Worm (Caenorhabditis elegans) whole organism, L3 larva: ENCODE results near the gene srj-57.

Source experiments
- R02D3.7 ChIP-seq: fragments of 150-350 bp; optimal IDR thresholded peaks from 2 replicates; lab custom pipeline; 2014; ENCODE audit warnings: missing biosample characterization, missing genetic modification characterization
- ZK546.5 ChIP-seq: sonication (generic microtip); optimal IDR thresholded peaks from 2 replicates; lab custom pipeline; 2017; ENCODE audit warnings: missing biosample characterization, missing genetic modification characterization
- aly-2 ChIP-seq: fragments of 150-350 bp; optimal IDR thresholded peaks from 2 replicates; lab custom pipeline; 2014; ENCODE audit warnings: missing biosample characterization, missing genetic modification characterization
- egl-27 ChIP-seq: sonication (generic microtip); optimal IDR thresholded peaks from 4 replicates; lab custom pipeline; 2017; ENCODE audit warnings: missing biosample characterization, missing genetic modification reagents, missing genetic modification characterization
- fos-1 ChIP-seq: fragments of 150-350 bp; optimal IDR thresholded peaks from 2 replicates; lab custom pipeline; 2014; ENCODE audit warnings: missing biosample characterization, missing genetic modification characterization
- nfya-1 ChIP-seq: sonication (generic microtip); optimal IDR thresholded peaks from 2 replicates; lab custom pipeline; 2017; ENCODE audit warnings: missing genetic modification characterization, mild to moderate bottlenecking, missing compliant biosample characterization, antibody characterized with exemption, moderate library complexity; ENCODE audit not compliant: insufficient read depth
- nhr-11 ChIP-seq: fragments of 150-350 bp; optimal IDR thresholded peaks from 2 replicates; lab custom pipeline; 2014; ENCODE audit warnings: missing biosample characterization, missing genetic modification characterization
- nhr-12 ChIP-seq: fragments of 150-350 bp; optimal IDR thresholded peaks from 2 replicates; lab custom pipeline; 2014; ENCODE audit warnings: missing biosample characterization, missing genetic modification characterization
- nhr-76 ChIP-seq: fragments of 150-350 bp; sonication (generic microtip); optimal IDR thresholded peaks from 5 replicates; lab custom pipeline; 2014; ENCODE audit warnings: missing biosample characterization, missing genetic modification characterization
- pha-4 ChIP-seq: fragments of 150-350 bp; optimal IDR thresholded peaks from 2 replicates; lab custom pipeline; 2014; ENCODE audit warnings: missing biosample characterization, missing genetic modification reagents, missing genetic modification characterization
- tbx-2 ChIP-seq: sonication (generic microtip); optimal IDR thresholded peaks from 2 replicates; lab custom pipeline; 2016; ENCODE audit warnings: mild to moderate bottlenecking, missing genetic modification characterization, missing compliant biosample characterization
- unc-62 ChIP-seq: fragments of 150-350 bp; sonication (generic microtip); optimal IDR thresholded peaks from 4 replicates; lab custom pipeline; 2014; ENCODE audit warnings: missing biosample characterization, missing genetic modification reagents, missing genetic modification characterization
- zag-1 ChIP-seq: fragments of 150-350 bp; optimal IDR thresholded peaks from 2 replicates; lab custom pipeline; 2014; ENCODE audit warnings: missing biosample characterization, missing genetic modification characterization
- ztf-4 ChIP-seq: fragments of 150-350 bp; optimal IDR thresholded peaks from 2 replicates; lab custom pipeline; 2014; ENCODE audit warnings: missing biosample characterization, missing genetic modification characterization

- TF ChIP-seq tbx-2 (tag; lab: Kevin White, UChicago) (no peak), nhr-76 (tag; lab: Kevin White, UChicago) (no peak), egl-27 (tag; lab: Kevin White, UChicago) (no peak), R02D3.7 (tag; lab: Kevin White, UChicago) (no peak), aly-2 (tag; lab: Kevin White, UChicago) (no peak), nhr-11 (tag; lab: Kevin White, UChicago) (no peak), fos-1 (no peak), pha-4 (tag; lab: Kevin White, UChicago) (no peak), ztf-4 (no peak), nhr-12 (tag; lab: Kevin White, UChicago) (no peak), zag-1 (no peak), nfya-1 (tag; lab: Kevin White, UChicago) (no peak), ZK546.5 (tag; lab: Kevin White, UChicago) (no peak), unc-62 (GFP tag; lab: Kevin White, UChicago) (no peak)
These were observed 33.3 kb upstream of the srj-57 start, which contains the start of gene srw-4 for ce11 chrV:2888681-2889080.
